Worm (Caenorhabditis elegans): ENCODE measurements around the gene W09D10.4.

The W09D10.4 gene

ce11 chrIII:10721056-10721455, 5.1 kb upstream of the W09D10.4 start:
- TF ChIP-seq php-3 (GFP tag; IDR thresholded peaks at IDR 0.05) (no peak), mes-2 (tag; optimal IDR thresholded peaks at IDR 0.05; ENCODE audit: poor library complexity, severe bottlenecking) (peak; percentile 48)

ce11 chrIII:10720170-10720569, 4.2 kb upstream of the W09D10.4 start:
- TF ChIP-seq tra-1 (GFP tag; IDR thresholded peaks at IDR 0.05) (peak; percentile 52; the same call in 1 of the 2 replicates), F44E2.7 (GFP tag; IDR thresholded peaks at IDR 0.05) (no peak), daf-16 (GFP tag; optimal IDR thresholded peaks at IDR 0.05) (peak in 1 of 2 experiments; percentile 93), daf-16 (tag; optimal IDR thresholded peaks at IDR 0.05) (peak; percentile 95), lir-3 (tag; optimal IDR thresholded peaks at IDR 0.05) (no peak), Y105C5A.15 (GFP tag; IDR thresholded peaks at IDR 0.05) (0 out of 2 replicates have a peak, but pooled peaks have one; percentile 54), hlh-30 (tag; optimal IDR thresholded peaks at IDR 0.05; ENCODE audit: insufficient read depth) (peak; percentile 89), ceh-62 (tag; optimal IDR thresholded peaks at IDR 0.05) (no peak), fkh-10 (GFP tag; optimal IDR thresholded peaks at IDR 0.05) (peak; percentile 36), nhr-237 (tag; optimal IDR thresholded peaks at IDR 0.05) (no peak), vab-7 (GFP tag; IDR thresholded peaks at IDR 0.05) (0 out of 2 replicates have a peak, but pooled peaks have one; percentile 23), lin-38 (GFP tag; IDR thresholded peaks at IDR 0.05) (peak; percentile 68), nhr-41 (GFP tag; IDR thresholded peaks at IDR 0.05) (peak; percentile 67), R02D3.7 (tag; optimal IDR thresholded peaks at IDR 0.05) (no peak), ztf-11 (tag; optimal IDR thresholded peaks at IDR 0.05) (no peak), F37D6.2 (tag; optimal IDR thresholded peaks at IDR 0.05) (peak; percentile 43), ama-1 (optimal IDR thresholded peaks at IDR 0.05) (peak; percentile 29), F10B5.3 (tag; optimal IDR thresholded peaks at IDR 0.05) (no peak), lsy-2 (tag; optimal IDR thresholded peaks at IDR 0.05) (peak; percentile 51 to 81), dve-1 (tag; optimal IDR thresholded peaks at IDR 0.05; ENCODE audit: insufficient read depth) (peak; percentile 90), lin-1 (GFP tag; IDR thresholded peaks at IDR 0.05) (peak; percentile 93), T26A8.4 (GFP tag; IDR thresholded peaks at IDR 0.05) (peak; percentile 79), sdz-12 (GFP tag; optimal IDR thresholded peaks at IDR 0.05) (no peak), zip-2 (tag; optimal IDR thresholded peaks at IDR 0.05) (no peak), jun-1 (tag; optimal IDR thresholded peaks at IDR 0.05) (peak; percentile 17), hlh-11 (tag; optimal IDR thresholded peaks at IDR 0.05) (peak; percentile 100), nhr-28 (tag; optimal IDR thresholded peaks at IDR 0.05) (peak; percentile 85), cey-2 (tag; optimal IDR thresholded peaks at IDR 0.05; ENCODE audit: borderline replicate concordance, insufficient read depth) (no peak), set-16 (GFP tag; IDR thresholded peaks at IDR 0.05) (peak; percentile 74), arid-1 (GFP tag; conservative IDR thresholded peaks at IDR 0.05) (peak; percentile 68; the same call in 1 of the 2 replicates), nhr-6 (tag; optimal IDR thresholded peaks at IDR 0.05) (peak; percentile 17), nhr-11 (tag; optimal IDR thresholded peaks at IDR 0.05) (peak; percentile 76), unc-130 (GFP tag; optimal IDR thresholded peaks at IDR 0.05) (peak; percentile 27), dmd-6 (GFP tag; IDR thresholded peaks at IDR 0.05) (peak; percentile 94), mdl-1 (tag; optimal IDR thresholded peaks at IDR 0.05) (peak; percentile 17 to 53), nhr-102 (tag; optimal IDR thresholded peaks at IDR 0.05) (peak; percentile 69), hmg-1.1 (GFP tag; IDR thresholded peaks at IDR 0.05) (peak; percentile 93), nhr-25 (tag; optimal IDR thresholded peaks at IDR 0.05; ENCODE audit: borderline replicate concordance, insufficient read depth) (peak; percentile 56), dpl-1 (GFP tag; optimal IDR thresholded peaks at IDR 0.05) (peak; percentile 52), ceh-20 (GFP tag; IDR thresholded peaks at IDR 0.05) (peak; percentile 79), mep-1 (tag; optimal IDR thresholded peaks at IDR 0.05) (peak; percentile 81), nhr-48 (tag; optimal IDR thresholded peaks at IDR 0.05) (peak; percentile 80), madf-9 (GFP tag; conservative IDR thresholded peaks at IDR 0.05) (peak; percentile 54; the same call in 1 of the 2 replicates), ceh-82 (tag; optimal IDR thresholded peaks at IDR 0.05) (no peak), spr-3 (GFP tag; optimal IDR thresholded peaks at IDR 0.05) (no peak), snpc-1.2 (GFP tag; IDR thresholded peaks at IDR 0.05) (peak; percentile 17; the same call in 1 of the 2 replicates), lin-13 (GFP tag; optimal IDR thresholded peaks at IDR 0.05) (peak; percentile 64)

Measured in whole organism, L4 larva.